Worm (Caenorhabditis elegans) whole organism, L2 larva: ENCODE results near the gene T24E12.10.

Experiments
- dmd-4 ChIP-seq: sonication (generic microtip); optimal IDR thresholded peaks from 2 replicates; lab custom pipeline; 2017; ENCODE audit warnings: missing biosample characterization, missing genetic modification characterization
- elt-1 ChIP-seq: fragments of 150-350 bp; optimal IDR thresholded peaks from 2 replicates; lab custom pipeline; 2014; ENCODE audit warnings: missing biosample characterization, missing genetic modification characterization
- elt-3 ChIP-seq: sonication (generic microtip); optimal IDR thresholded peaks from 2 replicates; lab custom pipeline; 2017; ENCODE audit warnings: missing biosample characterization, missing genetic modification characterization
- lin-11 ChIP-seq: fragments of 150-350 bp; sonication (generic microtip); optimal IDR thresholded peaks from 2 replicates; lab custom pipeline; 2014; ENCODE audit warnings: missing biosample characterization, missing genetic modification characterization, inconsistent platforms, mixed read lengths
- nhr-11 ChIP-seq: fragments of 150-350 bp; optimal IDR thresholded peaks from 2 replicates; lab custom pipeline; 2014; ENCODE audit warnings: missing biosample characterization, missing genetic modification characterization
- nhr-237 ChIP-seq: fragments of 150-350 bp; optimal IDR thresholded peaks from 2 replicates; lab custom pipeline; 2014; ENCODE audit warnings: missing biosample characterization, missing genetic modification characterization
- nhr-77 ChIP-seq: fragments of 150-350 bp; optimal IDR thresholded peaks from 2 replicates; lab custom pipeline; 2014; ENCODE audit warnings: missing biosample characterization, missing genetic modification characterization
- unc-62 ChIP-seq: fragments of 150-350 bp; optimal IDR thresholded peaks from 2 replicates; lab custom pipeline; 2014; ENCODE audit warnings: missing biosample characterization, missing genetic modification reagents, missing genetic modification characterization

- no peak for TF ChIP-seq dmd-4
- no peak for TF ChIP-seq nhr-11 (tag; lab: Kevin White, UChicago)
- TF ChIP-seq nhr-237 = no peak
- no peak for TF ChIP-seq elt-1 (tag; lab: Kevin White, UChicago)
- TF ChIP-seq elt-3 (tag; lab: Kevin White, UChicago) = no peak
- TF ChIP-seq unc-62 (GFP tag; lab: Kevin White, UChicago) = no peak
- TF ChIP-seq nhr-77 (tag; lab: Kevin White, UChicago) = no peak
- TF ChIP-seq lin-11 = no peak
Measured at ce11 chrII:3736893-3737375, 36.1 kb downstream of the T24E12.10 start, which contains the start of gene F12E12.6.
